Worm (Caenorhabditis elegans): ENCODE measurements around the gene C43C3.4.

Gene C43C3.4

ce11 chrX:9674799-9675198, at the start of gene C43C3.4:
Gene C43C3.4, minus strand, starts transcription at chrX:9674899.
- TF ChIP-seq W03F9.2 (tag; optimal IDR thresholded peaks at IDR 0.05), result no peak
- TF ChIP-seq him-1 (tag; optimal IDR thresholded peaks at IDR 0.05), result no peak
- no peak for TF ChIP-seq dao-5 (tag; optimal IDR thresholded peaks at IDR 0.05)

- TF ChIP-seq him-1 (tag; optimal IDR thresholded peaks at IDR 0.05) (no peak), W03F9.2 (tag; optimal IDR thresholded peaks at IDR 0.05) (no peak), dao-5 (tag; optimal IDR thresholded peaks at IDR 0.05) (no peak)
Observed at ce11 chrX:9719070-9719469, 44.4 kb upstream of the C43C3.4 start.

DNA sequence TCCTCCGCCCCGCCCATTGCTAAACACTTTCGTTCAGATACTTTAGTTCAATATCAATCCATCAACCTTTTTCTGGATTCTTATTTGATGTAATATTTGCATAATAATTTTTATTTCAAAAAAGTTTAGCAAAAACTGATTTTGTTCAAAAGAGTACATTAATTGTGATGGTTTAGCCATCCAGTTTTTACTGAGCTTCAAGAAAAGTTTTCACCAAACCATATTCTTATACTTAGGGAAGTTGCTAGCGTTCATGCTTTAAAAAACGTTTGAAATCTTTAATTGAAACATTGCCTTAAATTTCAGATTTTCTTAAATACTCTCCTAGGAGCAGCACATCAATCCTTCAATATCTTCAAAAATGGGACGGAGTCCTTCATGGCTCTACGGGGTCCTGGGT, 42.6 kb upstream of the C43C3.4 start, which contains the start of gene him-4:
Gene him-4 (plus strand): TSS at position 301 of the 400 bp plus-strand sequence.
- TF ChIP-seq W03F9.2 (tag; optimal IDR thresholded peaks at IDR 0.05) (no peak), him-1 (tag; optimal IDR thresholded peaks at IDR 0.05) (no peak), dao-5 (tag; optimal IDR thresholded peaks at IDR 0.05) (no peak)

DNA sequence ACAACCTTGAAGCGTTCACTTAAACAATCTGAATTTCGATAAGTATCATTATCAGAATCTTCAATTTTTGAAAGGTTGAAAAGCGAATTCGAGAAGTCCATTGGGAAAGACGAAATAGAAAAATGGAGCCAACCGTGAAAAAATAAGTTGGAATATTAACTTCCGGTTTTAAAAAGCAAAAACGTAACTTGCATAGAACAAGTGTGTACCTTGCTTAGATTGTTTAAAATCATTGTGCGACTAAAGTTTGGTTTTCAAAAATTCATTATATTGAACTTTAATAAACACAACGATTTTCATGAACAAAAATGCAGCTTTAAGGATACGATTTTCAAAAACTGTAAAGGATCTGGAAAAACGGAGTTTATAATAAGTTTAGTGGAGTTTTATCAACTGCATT, 38.9 kb upstream of the C43C3.4 start, which contains the start of gene F15G9.2:
Gene F15G9.2 (minus strand): TSS at position 101 of the 400 bp plus-strand sequence.
- TF ChIP-seq dao-5 (tag; optimal IDR thresholded peaks at IDR 0.05) (no peak), W03F9.2 (tag; optimal IDR thresholded peaks at IDR 0.05) (no peak)

ce11 chrX:9709462-9709861, 34.8 kb upstream of the C43C3.4 start, which contains the start of gene F15G9.6:
Gene F15G9.6, plus strand, starts transcription at chrX:9709762.
- no peak for TF ChIP-seq him-1 (tag; optimal IDR thresholded peaks at IDR 0.05)
- TF ChIP-seq dao-5 (tag; optimal IDR thresholded peaks at IDR 0.05), result no peak
- TF ChIP-seq W03F9.2 (tag; optimal IDR thresholded peaks at IDR 0.05), result no peak

DNA sequence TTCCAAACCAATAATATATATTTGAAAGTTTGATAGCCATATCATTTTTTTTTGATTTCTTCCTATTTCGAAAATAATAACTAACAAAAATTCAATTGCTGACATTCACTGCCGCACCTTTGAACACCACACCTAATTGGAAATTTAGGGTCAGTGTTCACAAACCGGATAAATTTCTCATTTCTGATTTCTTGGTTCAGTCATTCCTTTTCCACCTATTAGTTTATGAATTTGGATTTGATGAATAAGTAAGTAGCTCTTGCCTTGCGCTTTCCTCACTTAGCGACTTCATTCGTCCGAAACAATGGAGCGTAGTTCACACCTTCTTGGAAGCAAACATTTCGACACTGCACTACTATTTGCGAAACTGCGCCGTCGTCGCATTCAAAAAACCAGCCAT, 31.4 kb upstream of the C43C3.4 start, which contains the start of gene F15G9.1:
Gene F15G9.1 (plus strand): TSS at position 301 of the 400 bp plus-strand sequence.
- TF ChIP-seq him-1 (tag; optimal IDR thresholded peaks at IDR 0.05), result no peak
- TF ChIP-seq dao-5 (tag; optimal IDR thresholded peaks at IDR 0.05), result no peak
- no peak for TF ChIP-seq W03F9.2 (tag; optimal IDR thresholded peaks at IDR 0.05)

ce11 chrX:9705257-9706035, 30.7 kb upstream of the C43C3.4 start:
- no peak for TF ChIP-seq W03F9.2 (tag; optimal IDR thresholded peaks at IDR 0.05)
- TF ChIP-seq dao-5 (tag; optimal IDR thresholded peaks at IDR 0.05), result no peak
- no peak for TF ChIP-seq him-1 (tag; optimal IDR thresholded peaks at IDR 0.05)

DNA sequence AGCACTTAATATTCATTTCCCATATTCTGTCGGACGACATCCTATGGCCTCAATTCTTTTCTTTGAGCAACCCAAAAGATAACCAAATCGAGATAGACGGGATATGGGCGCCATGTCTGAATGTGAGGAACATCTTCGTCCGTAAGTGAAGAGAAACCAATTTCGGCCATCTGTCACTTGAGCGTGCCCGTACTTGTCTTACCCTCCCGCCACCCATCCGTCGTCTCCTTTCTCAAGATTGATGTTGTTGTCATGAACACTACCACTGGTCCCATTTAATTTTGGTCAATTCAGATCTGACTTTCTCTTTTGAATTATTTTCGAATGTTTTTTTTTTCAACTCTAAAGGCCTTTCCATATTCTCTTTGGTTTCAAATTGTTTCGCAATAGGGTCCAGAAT, 28.1 kb upstream of the C43C3.4 start:
- TF ChIP-seq him-1 (tag; optimal IDR thresholded peaks at IDR 0.05) (no peak), dao-5 (tag; optimal IDR thresholded peaks at IDR 0.05) (no peak), W03F9.2 (tag; optimal IDR thresholded peaks at IDR 0.05) (no peak)

DNA sequence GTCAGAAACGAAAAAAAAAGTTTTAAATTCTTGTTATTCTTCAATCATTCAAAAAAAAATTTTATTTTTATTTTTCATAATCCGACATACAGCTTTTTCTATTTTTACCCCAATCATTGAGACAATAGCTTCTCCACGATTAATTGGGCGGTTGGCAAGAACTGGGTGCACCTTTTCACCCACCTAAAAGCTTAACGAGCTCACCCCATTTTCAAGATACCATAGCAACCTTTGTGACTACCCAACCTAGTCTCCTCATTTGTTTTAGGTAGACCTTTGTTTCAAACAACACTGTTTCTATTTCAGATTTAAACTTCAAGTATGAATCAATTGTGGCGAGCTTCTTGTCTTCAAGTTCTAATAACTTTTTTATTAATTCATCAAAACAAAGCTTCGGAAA, 23.7 kb upstream of the C43C3.4 start, which contains the start of gene dyf-7:
Gene dyf-7 (plus strand): TSS at position 301 of the 400 bp plus-strand sequence.
- TF ChIP-seq him-1 (tag; optimal IDR thresholded peaks at IDR 0.05), result no peak
- no peak for TF ChIP-seq dao-5 (tag; optimal IDR thresholded peaks at IDR 0.05)
- TF ChIP-seq W03F9.2 (tag; optimal IDR thresholded peaks at IDR 0.05), result no peak

DNA sequence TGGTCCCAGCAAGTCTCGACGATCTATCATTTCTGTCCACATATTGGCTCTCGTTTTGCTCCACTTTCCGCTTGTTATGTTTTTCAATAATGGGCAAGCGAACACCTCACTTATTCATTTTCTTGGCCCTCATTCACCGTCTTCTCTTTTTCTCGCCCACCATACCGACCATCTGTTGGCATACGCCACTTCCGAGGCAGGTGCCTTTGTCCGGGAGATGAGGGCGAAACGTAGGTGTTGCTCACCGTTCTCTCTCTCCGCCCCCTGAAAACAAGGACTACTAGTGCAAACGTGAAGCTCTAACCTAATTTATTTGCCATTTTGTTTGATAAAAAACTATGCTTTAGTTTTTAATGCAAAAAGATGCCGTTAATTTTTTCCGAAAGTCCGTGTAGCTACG, 23.0 kb upstream of the C43C3.4 start:
- TF ChIP-seq W03F9.2 (tag; optimal IDR thresholded peaks at IDR 0.05) (no peak), him-1 (tag; optimal IDR thresholded peaks at IDR 0.05) (no peak), dao-5 (tag; optimal IDR thresholded peaks at IDR 0.05) (no peak)

- TF ChIP-seq him-1 (tag; optimal IDR thresholded peaks at IDR 0.05), result no peak
- TF ChIP-seq dao-5 (tag; optimal IDR thresholded peaks at IDR 0.05), result no peak
- no peak for TF ChIP-seq W03F9.2 (tag; optimal IDR thresholded peaks at IDR 0.05)
Observed at ce11 chrX:9690445-9690844, 15.7 kb upstream of the C43C3.4 start, which contains the start of gene npr-18. Gene npr-18, plus strand, starts transcription at chrX:9690745.

DNA sequence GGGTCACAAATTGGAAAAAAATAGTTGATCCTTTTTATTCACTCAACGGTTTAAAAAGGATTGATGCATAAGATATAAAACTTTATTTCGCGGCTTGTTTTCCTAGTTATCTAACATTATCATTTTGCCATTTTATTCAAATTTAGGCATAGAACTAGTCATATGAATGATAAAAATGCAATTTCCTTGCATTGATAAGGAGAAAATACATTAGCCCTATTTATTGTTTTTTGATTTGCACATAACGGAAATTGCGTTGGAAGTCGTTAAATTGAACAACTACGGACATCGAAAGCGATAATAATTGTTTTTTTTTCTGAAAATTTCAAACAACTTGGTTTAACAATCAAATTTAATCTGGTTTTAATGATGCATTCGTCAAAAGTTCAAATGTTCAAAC, 12.6 kb upstream of the C43C3.4 start:
- TF ChIP-seq him-1 (tag; optimal IDR thresholded peaks at IDR 0.05) (no peak), W03F9.2 (tag; optimal IDR thresholded peaks at IDR 0.05) (no peak), dao-5 (tag; optimal IDR thresholded peaks at IDR 0.05) (no peak)

- TF ChIP-seq him-1 (tag; optimal IDR thresholded peaks at IDR 0.05) (no peak), W03F9.2 (tag; optimal IDR thresholded peaks at IDR 0.05) (no peak), dao-5 (tag; optimal IDR thresholded peaks at IDR 0.05) (no peak)
Observed at ce11 chrX:9680119-9680682, 5.5 kb upstream of the C43C3.4 start, which contains the start of gene ifp-1. Gene ifp-1, minus strand, starts transcription at chrX:9680169.

DNA sequence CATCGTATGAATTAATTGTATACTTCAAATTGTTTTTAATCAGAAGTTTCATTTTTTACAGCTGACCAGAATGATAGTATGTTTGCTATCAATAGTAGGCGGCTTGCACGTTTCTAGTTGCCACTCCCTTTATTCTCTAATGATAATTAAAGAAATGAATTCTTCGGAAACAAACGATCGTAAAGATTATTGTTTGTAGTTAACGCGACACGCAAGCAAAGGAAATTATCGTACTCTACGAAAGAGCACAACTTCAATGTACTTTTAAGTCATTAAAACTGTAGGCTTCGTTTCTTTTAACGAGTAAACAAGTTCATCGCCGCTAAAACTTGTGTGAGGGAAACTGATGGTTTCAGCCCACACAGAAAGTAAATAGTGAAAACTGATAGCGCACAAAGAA, 4.7 kb upstream of the C43C3.4 start:
- TF ChIP-seq W03F9.2 (tag; optimal IDR thresholded peaks at IDR 0.05), result no peak
- no peak for TF ChIP-seq him-1 (tag; optimal IDR thresholded peaks at IDR 0.05)
- no peak for TF ChIP-seq dao-5 (tag; optimal IDR thresholded peaks at IDR 0.05)

Measured in whole organism, L4/young adult.